Worm (Caenorhabditis elegans) whole organism, mixed stage, embryonic: Measurements from ENCODE around the gene btb-4.
"Not testable (repeated sequence)": the region's sequence is repeated elsewhere in the genome, so short reads cannot be mapped to it uniquely, and the experiment has no call there.

Experiments used
- M03D4.4 ChIP-seq: sonication (generic microtip); optimal IDR thresholded peaks from 2 replicates; lab custom pipeline; 2017; ENCODE audit warnings: mild to moderate bottlenecking, missing genetic modification characterization, missing compliant biosample characterization
- bed-3 ChIP-seq: fragments of 200-800 bp; sonication (Bioruptor generic); optimal IDR thresholded peaks from 3 replicates; lab custom pipeline; 2018; ENCODE audit warnings: mild to moderate bottlenecking, missing genetic modification characterization, moderate library complexity, missing compliant biosample characterization
- blmp-1 ChIP-seq: fragments of 150-350 bp; optimal IDR thresholded peaks from 2 replicates; lab custom pipeline; 2014; ENCODE audit warnings: missing biosample characterization, missing genetic modification characterization
- ceh-39 ChIP-seq: fragments of 150-350 bp; optimal IDR thresholded peaks from 2 replicates; lab custom pipeline; 2014; ENCODE audit warnings: missing biosample characterization, missing genetic modification characterization
- ceh-43 ChIP-seq: fragments of 200-800 bp; sonication (Bioruptor generic); optimal IDR thresholded peaks from 2 replicates; lab custom pipeline; 2018; ENCODE audit warnings: mild to moderate bottlenecking, missing genetic modification characterization, moderate library complexity, missing compliant biosample characterization
- ceh-83 ChIP-seq: fragments of 200-800 bp; sonication (Bioruptor generic); optimal IDR thresholded peaks from 2 replicates; lab custom pipeline; 2018; ENCODE audit warnings: mild to moderate bottlenecking, missing genetic modification characterization, missing compliant biosample characterization
- ces-1 ChIP-seq: fragments of 150-350 bp; optimal IDR thresholded peaks from 2 replicates; lab custom pipeline; 2014; ENCODE audit warnings: missing biosample characterization, missing genetic modification reagents, missing genetic modification characterization
- cnd-1 ChIP-seq: fragments of 200-800 bp; sonication (Bioruptor generic); optimal IDR thresholded peaks from 2 replicates; lab custom pipeline; 2018; ENCODE audit warnings: mild to moderate bottlenecking, missing genetic modification characterization, missing compliant biosample characterization
- drap-1 ChIP-seq: fragments of 200-800 bp; sonication (Bioruptor generic); optimal IDR thresholded peaks from 3 replicates; lab custom pipeline; 2018; ENCODE audit warnings: mild to moderate bottlenecking, missing genetic modification characterization, missing compliant biosample characterization
- elt-1 ChIP-seq: sonication (generic microtip); optimal IDR thresholded peaks from 2 replicates; lab custom pipeline; 2017; ENCODE audit warnings: missing genetic modification characterization, mild to moderate bottlenecking, missing compliant biosample characterization, antibody characterized with exemption, moderate library complexity, borderline replicate concordance; ENCODE audit not compliant: insufficient read depth
- flh-1 ChIP-seq: fragments of 200-800 bp; sonication (Bioruptor generic); optimal IDR thresholded peaks from 2 replicates; lab custom pipeline; 2018; ENCODE audit warnings: mild to moderate bottlenecking, missing genetic modification characterization, moderate library complexity, missing compliant biosample characterization
- ham-2 ChIP-seq: fragments of 200-800 bp; sonication (Bioruptor generic); optimal IDR thresholded peaks from 2 replicates; lab custom pipeline; 2018; ENCODE audit warnings: mild to moderate bottlenecking, missing genetic modification characterization, missing compliant biosample characterization
- hlh-1 ChIP-seq: fragments of 150-350 bp; optimal IDR thresholded peaks from 2 replicates; lab custom pipeline; 2014; ENCODE audit warnings: missing biosample characterization, missing genetic modification reagents, missing genetic modification characterization
- lsy-2 ChIP-seq: fragments of 150-350 bp; optimal IDR thresholded peaks from 2 replicates; lab custom pipeline; 2014; ENCODE audit warnings: missing biosample characterization, missing genetic modification characterization
- mab-5 ChIP-seq: fragments of 150-350 bp; optimal IDR thresholded peaks from 2 replicates; lab custom pipeline; 2014; ENCODE audit warnings: missing biosample characterization, missing genetic modification characterization
- mep-1 ChIP-seq: fragments of 150-350 bp; optimal IDR thresholded peaks from 2 replicates; lab custom pipeline; 2017; ENCODE audit warnings: missing biosample characterization, missing genetic modification reagents, missing genetic modification characterization, inconsistent platforms
- mls-2 ChIP-seq: sonication (generic microtip); optimal IDR thresholded peaks from 2 replicates; lab custom pipeline; 2016; ENCODE audit warnings: mild to moderate bottlenecking, missing genetic modification characterization, moderate library complexity, missing compliant biosample characterization
- nhr-237 ChIP-seq: fragments of 150-350 bp; optimal IDR thresholded peaks from 2 replicates; lab custom pipeline; 2014; ENCODE audit warnings: missing biosample characterization, missing genetic modification characterization
- nhr-76 ChIP-seq: sonication (generic microtip); optimal IDR thresholded peaks from 2 replicates; lab custom pipeline; 2017; ENCODE audit warnings: missing biosample characterization, missing genetic modification characterization
- pha-4 ChIP-seq: fragments of 150-350 bp; optimal IDR thresholded peaks from 2 replicates; lab custom pipeline; 2018; ENCODE audit warnings: missing biosample characterization, missing genetic modification reagents, missing genetic modification characterization
- sem-2 ChIP-seq: fragments of 200-800 bp; sonication (Bioruptor generic); optimal IDR thresholded peaks from 2 replicates; lab custom pipeline; 2018; ENCODE audit warnings: mild to moderate bottlenecking, missing genetic modification characterization, missing compliant biosample characterization
- snpc-4 ChIP-seq: fragments of 150-350 bp; optimal IDR thresholded peaks from 2 replicates; lab custom pipeline; 2014; ENCODE audit warnings: missing biosample characterization, missing genetic modification characterization
- sptf-1 ChIP-seq: sonication (generic microtip); optimal IDR thresholded peaks from 2 replicates; lab custom pipeline; 2017; ENCODE audit warnings: mild to moderate bottlenecking, missing genetic modification characterization, moderate library complexity, missing compliant biosample characterization
- tbx-8 ChIP-seq: fragments of 200-800 bp; sonication (Bioruptor generic); optimal IDR thresholded peaks from 2 replicates; lab custom pipeline; 2018; ENCODE audit warnings: mild to moderate bottlenecking, missing genetic modification characterization, moderate library complexity, missing compliant biosample characterization
- unc-120 ChIP-seq: sonication (generic microtip); optimal IDR thresholded peaks from 2 replicates; lab custom pipeline; 2017; ENCODE audit warnings: missing genetic modification characterization, missing compliant biosample characterization; ENCODE audit not compliant: poor library complexity, severe bottlenecking
- unc-39 ChIP-seq: fragments of 150-350 bp; optimal IDR thresholded peaks from 2 replicates; lab custom pipeline; 2014; ENCODE audit warnings: missing biosample characterization, missing genetic modification characterization
- unc-62 ChIP-seq: fragments of 150-350 bp; optimal IDR thresholded peaks from 2 replicates; lab custom pipeline; 2014; ENCODE audit warnings: missing biosample characterization, missing genetic modification reagents, missing genetic modification characterization
- zip-8 ChIP-seq: fragments of 150-350 bp; optimal IDR thresholded peaks from 2 replicates; lab custom pipeline; 2014; ENCODE audit warnings: missing biosample characterization, missing genetic modification characterization
- ztf-11 ChIP-seq: fragments of 150-350 bp; optimal IDR thresholded peaks from 2 replicates; lab custom pipeline; 2014; ENCODE audit warnings: missing biosample characterization, missing genetic modification characterization

btb-4 gene

DNA sequence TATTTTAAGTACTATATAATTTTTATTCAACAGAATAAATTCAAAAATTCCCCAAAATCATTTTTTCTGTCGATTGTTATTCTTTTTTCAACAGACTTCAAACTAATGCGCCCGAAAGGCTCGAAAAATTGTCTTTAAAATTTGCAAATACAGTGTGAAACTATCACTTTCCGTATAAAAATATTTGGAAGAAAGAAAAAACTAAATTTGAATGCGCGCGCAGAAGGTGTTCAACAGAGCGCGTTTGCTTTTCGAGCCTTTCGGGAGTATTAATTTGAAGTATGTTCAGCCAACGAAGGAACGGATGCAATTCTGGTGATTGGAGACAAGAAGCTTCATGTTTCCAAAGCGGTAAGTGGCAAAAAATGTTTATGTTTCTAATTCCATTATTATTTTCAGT lies at the start of gene btb-4:
TSS of gene btb-4 (plus strand) at position 35 of the 400 bp plus-strand sequence.
- not testable (repeated sequence) for TF ChIP-seq tbx-8 (GFP tag; lab: Kevin White, UChicago); cnd-1 (tag; lab: Kevin White, UChicago); unc-62 (GFP tag; lab: Kevin White, UChicago)

DNA sequence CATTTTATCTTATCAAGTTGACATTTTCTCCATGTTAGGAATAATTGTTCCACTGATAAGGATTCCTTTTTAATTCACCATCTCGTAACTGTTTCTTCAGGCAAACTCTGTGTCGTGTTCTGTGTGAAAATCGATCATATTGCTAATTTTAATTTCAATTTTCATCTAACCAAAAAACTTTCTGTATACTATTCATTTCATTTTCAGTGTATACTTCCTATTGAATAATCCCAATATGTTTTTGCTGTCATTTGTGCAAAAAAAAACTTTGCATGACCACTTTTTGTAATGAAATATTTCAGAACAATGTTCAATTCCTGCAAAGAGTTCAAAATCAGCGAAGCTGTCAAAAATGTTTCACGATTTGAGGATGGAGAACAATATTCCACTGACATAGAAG lies 45.1 kb upstream of the btb-4 start, which contains the start of gene Y16E11A.4:
TSS of gene Y16E11A.4 (plus strand) at position 301 of the 400 bp plus-strand sequence.
- TF ChIP-seq unc-62 (GFP tag; lab: Kevin White, UChicago): no peak
- no peak for TF ChIP-seq blmp-1 (tag; lab: Kevin White, UChicago)
- TF ChIP-seq cnd-1 (tag; lab: Kevin White, UChicago): no peak
- TF ChIP-seq mep-1 (tag; lab: Kevin White, UChicago): no peak
- no peak for TF ChIP-seq flh-1
- TF ChIP-seq pha-4 (tag; lab: Kevin White, UChicago): no peak

DNA sequence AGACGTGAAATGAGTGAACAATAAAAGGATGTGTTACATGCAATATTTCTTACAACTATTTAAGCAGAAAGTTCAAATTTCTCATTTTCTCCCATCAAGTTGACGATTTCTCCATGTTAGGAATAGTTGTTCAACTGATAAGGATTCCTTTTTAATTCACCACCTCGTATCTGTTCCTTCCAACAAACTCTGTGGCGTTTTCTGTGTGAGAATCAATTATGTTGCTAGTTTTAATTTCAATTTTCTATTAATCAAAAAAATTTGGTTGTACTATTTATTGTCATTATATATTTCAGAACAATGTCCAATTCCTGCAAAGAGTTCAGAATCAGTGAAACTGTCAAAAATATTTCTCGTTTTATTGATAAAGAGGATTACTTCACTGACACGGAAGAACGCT lies 43.1 kb upstream of the btb-4 start, which contains the start of gene math-44:
TSS of gene math-44 (plus strand) at position 301 of the 400 bp plus-strand sequence.
- no peak for TF ChIP-seq sptf-1 (tag; lab: Kevin White, UChicago)
- TF ChIP-seq ceh-39: no peak
- no peak for TF ChIP-seq cnd-1 (tag; lab: Kevin White, UChicago)
- no peak for TF ChIP-seq zip-8 (tag; lab: Kevin White, UChicago)
- no peak for TF ChIP-seq lsy-2 (tag; lab: Kevin White, UChicago)
- TF ChIP-seq bed-3 (GFP tag; lab: Kevin White, UChicago): no peak
- no peak for TF ChIP-seq nhr-76
- no peak for TF ChIP-seq mls-2 (tag; lab: Kevin White, UChicago)

DNA sequence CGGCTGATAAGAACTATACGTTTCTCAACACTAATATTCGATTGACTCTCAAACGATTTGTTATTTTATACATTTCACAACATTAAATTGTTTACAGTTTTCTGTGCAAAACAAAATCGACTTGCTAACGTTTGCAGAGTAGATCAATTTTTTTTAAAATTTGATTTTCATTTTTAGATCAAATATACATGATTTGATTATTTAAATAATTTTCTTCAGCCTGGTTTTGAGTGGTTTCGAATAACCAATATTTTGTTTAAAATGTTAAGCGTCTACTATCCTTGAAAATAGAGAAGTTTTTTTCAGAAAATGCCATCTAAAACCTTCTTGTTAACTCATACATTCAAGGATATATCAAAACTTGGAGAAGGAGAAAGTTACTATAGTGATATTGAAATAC lies 38.4 kb upstream of the btb-4 start, which contains the start of gene math-21:
TSS of gene math-21 (plus strand) at position 301 of the 400 bp plus-strand sequence.
- TF ChIP-seq nhr-237 (no peak), drap-1 (GFP tag; lab: Kevin White, UChicago) (no peak), hlh-1 (no peak), mls-2 (tag; lab: Kevin White, UChicago) (no peak), bed-3 (GFP tag; lab: Kevin White, UChicago) (no peak), sptf-1 (tag; lab: Kevin White, UChicago) (no peak), unc-39 (no peak), M03D4.4 (tag; lab: Kevin White, UChicago) (no peak), sem-2 (GFP tag; lab: Kevin White, UChicago) (no peak), ceh-83 (GFP tag; lab: Kevin White, UChicago) (no peak), blmp-1 (tag; lab: Kevin White, UChicago) (no peak)

DNA sequence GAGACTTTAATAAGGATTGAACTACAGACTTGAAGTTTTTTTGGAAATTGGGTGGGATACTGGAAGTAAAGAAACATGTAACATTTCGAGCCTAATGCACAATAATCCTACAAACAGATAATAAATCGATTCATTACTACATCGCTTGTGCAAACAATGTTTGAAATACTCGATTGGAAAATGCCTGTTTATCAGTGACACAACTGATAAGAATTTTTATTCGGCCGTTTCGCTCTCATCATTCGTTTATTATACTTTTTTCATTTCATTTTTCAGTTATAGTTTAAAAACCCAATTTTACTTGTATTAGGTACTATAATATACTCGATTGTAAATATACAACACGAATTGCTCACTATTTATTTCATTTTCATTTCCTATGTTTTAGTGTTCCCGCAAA lies 36.4 kb upstream of the btb-4 start:
- no peak for TF ChIP-seq blmp-1 (tag; lab: Kevin White, UChicago)
- TF ChIP-seq snpc-4: no peak
- TF ChIP-seq ceh-39: no peak
- no peak for TF ChIP-seq ces-1 (GFP tag; lab: Kevin White, UChicago)
- TF ChIP-seq tbx-8 (GFP tag; lab: Kevin White, UChicago): no peak
- no peak for TF ChIP-seq elt-1 (tag; lab: Kevin White, UChicago)
- TF ChIP-seq zip-8 (tag; lab: Kevin White, UChicago): no peak
- TF ChIP-seq unc-120 (tag; lab: Kevin White, UChicago): no peak
- TF ChIP-seq cnd-1 (tag; lab: Kevin White, UChicago): no peak

DNA sequence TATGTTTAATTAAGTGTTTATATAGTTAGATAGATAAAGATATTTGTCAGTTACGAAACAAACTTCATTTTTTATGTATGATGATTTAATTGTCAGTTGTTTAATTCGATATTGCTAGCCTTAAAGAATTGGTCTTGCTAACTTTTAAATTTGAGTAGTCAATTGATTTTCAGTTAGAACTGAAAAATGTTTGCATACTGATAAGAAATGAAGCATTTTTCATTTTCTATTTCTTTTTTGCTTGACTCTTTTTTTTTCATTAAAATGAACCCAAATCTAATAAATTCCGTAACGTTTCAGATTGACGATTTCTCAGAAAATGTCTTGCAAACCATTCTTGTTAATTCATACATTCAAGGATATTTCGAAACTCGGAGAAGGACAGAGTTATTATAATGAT lies 35.9 kb upstream of the btb-4 start, which contains the start of gene math-20:
TSS of gene math-20 (plus strand) at position 301 of the 400 bp plus-strand sequence.
- TF ChIP-seq ham-2 (no peak), unc-39 (no peak), hlh-1 (no peak), ztf-11 (tag; lab: Kevin White, UChicago) (no peak), drap-1 (GFP tag; lab: Kevin White, UChicago) (no peak), ceh-43 (no peak), mab-5 (tag; lab: Kevin White, UChicago) (no peak), mep-1 (tag; lab: Kevin White, UChicago) (no peak)
